Fruit fly (Drosophila melanogaster) whole organism, prepupa: ENCODE results near the gene CG33093.

ENCODE experiments used
- CG11762 ChIP-seq: fragments of 200-800 bp; sonication (Bioruptor generic); optimal IDR thresholded peaks from 3 replicates; lab custom pipeline; 2016; ENCODE audit warnings: missing biosample characterization, missing genetic modification characterization; ENCODE audit not compliant: insufficient read depth
- CG4318 ChIP-seq: fragments of 200-800 bp; sonication (Bioruptor generic); optimal IDR thresholded peaks from 3 replicates; lab custom pipeline; 2017; ENCODE audit warnings: missing biosample characterization, mild to moderate bottlenecking, missing genetic modification characterization
- CG6854 ChIP-seq: fragments of 200-800 bp; sonication (Bioruptor generic); optimal IDR thresholded peaks from 2 replicates; lab custom pipeline; 2017; ENCODE audit warnings: missing biosample characterization, mild to moderate bottlenecking, missing genetic modification characterization
- Eip75B ChIP-seq: fragments of 200-800 bp; sonication (Bioruptor generic); optimal IDR thresholded peaks from 3 replicates; lab custom pipeline; 2016; ENCODE audit warnings: missing biosample characterization, missing genetic modification characterization
- fd85E ChIP-seq: fragments of 200-800 bp; sonication (Bioruptor generic); optimal IDR thresholded peaks from 3 replicates; lab custom pipeline; 2016; ENCODE audit warnings: missing biosample characterization, missing genetic modification characterization

dm6 chr3R:22522042-22522441, 9.7 kb downstream of the CG33093 start:
- TF ChIP-seq Eip75B = no peak
- TF ChIP-seq CG6854 (GFP tag; lab: Kevin White, UChicago) = no peak
- TF ChIP-seq CG11762 (GFP tag; lab: Kevin White, UChicago) = no peak
- TF ChIP-seq fd85E (GFP tag; lab: Kevin White, UChicago) = no peak
- TF ChIP-seq CG4318 (GFP tag; lab: Kevin White, UChicago) = no peak
